Worm (Caenorhabditis elegans) whole organism, late embryonic: Measurements from ENCODE around the gene sqt-2.

Experiments used
- T23F11.4 ChIP-seq: fragments of 200-800 bp; sonication (Bioruptor generic); optimal IDR thresholded peaks from 2 replicates; lab custom pipeline; 2018; ENCODE audit warnings: mild to moderate bottlenecking, missing genetic modification characterization, missing compliant biosample characterization
- ama-1 ChIP-seq: fragments of 150-350 bp; optimal IDR thresholded peaks from 2 replicates; lab custom pipeline; 2014
- ceh-31 ChIP-seq: sonication (generic microtip); optimal IDR thresholded peaks from 2 replicates; lab custom pipeline; 2016; ENCODE audit warnings: missing genetic modification characterization, missing compliant biosample characterization
- ceh-34 ChIP-seq: sonication (generic microtip); optimal IDR thresholded peaks from 2 replicates; lab custom pipeline; 2016; ENCODE audit warnings: mild to moderate bottlenecking, missing genetic modification characterization, missing compliant biosample characterization
- ceh-9 ChIP-seq: sonication (generic microtip); optimal IDR thresholded peaks from 2 replicates; lab custom pipeline; 2016; ENCODE audit warnings: mild to moderate bottlenecking, missing genetic modification characterization, inconsistent platforms, missing compliant biosample characterization
- dmd-4 ChIP-seq: sonication (generic microtip); optimal IDR thresholded peaks from 2 replicates; lab custom pipeline; 2016; ENCODE audit warnings: borderline replicate concordance, missing genetic modification characterization, missing compliant biosample characterization
- dve-1 ChIP-seq: sonication (generic microtip); optimal IDR thresholded peaks from 2 replicates; lab custom pipeline; 2017; ENCODE audit warnings: antibody characterized with exemption, mild to moderate bottlenecking, missing genetic modification characterization, missing compliant biosample characterization
- elt-2 ChIP-seq: sonication (generic microtip); optimal IDR thresholded peaks from 2 replicates; lab custom pipeline; 2016; ENCODE audit warnings: missing genetic modification reagents, missing genetic modification characterization, missing compliant biosample characterization
- pqm-1 ChIP-seq: sonication (generic microtip); optimal IDR thresholded peaks from 2 replicates; lab custom pipeline; 2016; ENCODE audit warnings: missing genetic modification characterization, missing compliant biosample characterization
- ref-2 ChIP-seq: sonication (generic microtip); optimal IDR thresholded peaks from 2 replicates; lab custom pipeline; 2016; ENCODE audit warnings: missing genetic modification characterization, missing compliant biosample characterization
- sdc-2 ChIP-seq: sonication (generic microtip); optimal IDR thresholded peaks from 2 replicates; lab custom pipeline; 2016; ENCODE audit warnings: missing genotype, missing genetic modification characterization, missing compliant biosample characterization
- sox-4 ChIP-seq: sonication (generic microtip); optimal IDR thresholded peaks from 2 replicates; lab custom pipeline; 2017; ENCODE audit warnings: mild to moderate bottlenecking, missing genetic modification characterization, inconsistent platforms, missing compliant biosample characterization
- ttx-3 ChIP-seq: sonication (generic microtip); optimal IDR thresholded peaks from 2 replicates; lab custom pipeline; 2016; ENCODE audit warnings: missing genetic modification reagents, missing genetic modification characterization, missing compliant biosample characterization
- ztf-16 ChIP-seq: sonication (generic microtip); optimal IDR thresholded peaks from 2 replicates; lab custom pipeline; 2017; ENCODE audit warnings: missing genetic modification characterization, missing compliant biosample characterization

- TF ChIP-seq sox-4 = no peak
- no peak for TF ChIP-seq ref-2 (tag; lab: Kevin White, UChicago)
- TF ChIP-seq dmd-4 (tag; lab: Kevin White, UChicago) = no peak
- no peak for TF ChIP-seq ama-1 (lab: Kevin White, UChicago)
- no peak for TF ChIP-seq pqm-1
- TF ChIP-seq T23F11.4 (GFP tag; lab: Kevin White, UChicago) = no peak
- TF ChIP-seq ceh-34 (tag; lab: Kevin White, UChicago) = no peak
- no peak for TF ChIP-seq ceh-31 (tag; lab: Kevin White, UChicago)
- TF ChIP-seq sdc-2 = no peak
- no peak for TF ChIP-seq dve-1 (tag; lab: Kevin White, UChicago)
- TF ChIP-seq ceh-9 (tag; lab: Kevin White, UChicago) = no peak
- no peak for TF ChIP-seq ztf-16 (tag; lab: Kevin White, UChicago)
- TF ChIP-seq ttx-3 = no peak
- TF ChIP-seq elt-2 = no peak
Observed at ce11 chrII:57370-57769, 34.2 kb downstream of the sqt-2 start, which contains the start of gene ascc-1.
